Fruit fly (Drosophila melanogaster) whole organism, embryonic: Measurements from ENCODE around the gene CG10252.
A peak's percentile ranks its signal among the peaks of the same experiment; 100 is the strongest.

ENCODE experiments used
- Antp ChIP-seq: fragments of 200-800 bp; sonication (Bioruptor generic); optimal IDR thresholded peaks from 3 replicates; lab custom pipeline; 2016; ENCODE audit warnings: missing biosample characterization, missing genetic modification characterization
- B-H1 ChIP-seq: fragments of 200-800 bp; sonication (Bioruptor generic); IDR thresholded peaks from 3 replicates; pipeline ENCODE4 v1.3.6; 2022; ENCODE audit warnings: missing biosample characterization, missing genetic modification characterization
- Bdp1 ChIP-seq: fragments of 200-800 bp; sonication (Bioruptor generic); optimal IDR thresholded peaks from 3 replicates; lab custom pipeline; 2016; ENCODE audit warnings: missing biosample characterization, missing genetic modification characterization
- CG1024 ChIP-seq: fragments of 200-800 bp; sonication (Bioruptor generic); IDR thresholded peaks from 2 replicates; pipeline ENCODE4 v1.3.6; 2022; ENCODE audit warnings: missing biosample characterization, missing genetic modification characterization
- CG10431 ChIP-seq: fragments of 200-800 bp; sonication (Bioruptor generic); optimal IDR thresholded peaks from 3 replicates; lab custom pipeline; 2018; ENCODE audit warnings: missing biosample characterization, mild to moderate bottlenecking, missing genetic modification characterization
- CG10654 ChIP-seq: fragments of 200-800 bp; sonication (Bioruptor generic); optimal IDR thresholded peaks from 2 replicates; lab custom pipeline; 2016; ENCODE audit warnings: missing biosample characterization, missing genetic modification characterization
- CG11398 ChIP-seq: fragments of 200-800 bp; sonication (Bioruptor generic); optimal IDR thresholded peaks from 2 replicates; lab custom pipeline; 2016; ENCODE audit warnings: missing biosample characterization, missing genetic modification characterization
- CG12104 ChIP-seq: fragments of 200-800 bp; sonication (Bioruptor generic); optimal IDR thresholded peaks from 3 replicates; lab custom pipeline; 2016; ENCODE audit warnings: missing biosample characterization, missing genetic modification characterization
- CG12942 ChIP-seq: fragments of 200-800 bp; sonication (Bioruptor generic); optimal IDR thresholded peaks from 3 replicates; lab custom pipeline; 2016; ENCODE audit warnings: missing biosample characterization, missing genetic modification characterization
- CG13287 ChIP-seq: fragments of 200-800 bp; sonication (Bioruptor generic); IDR thresholded peaks from 2 replicates; pipeline ENCODE4 v1.3.6; 2022; ENCODE audit warnings: missing biosample characterization, missing genetic modification characterization; ENCODE audit not compliant: partially characterized antibody
- CG13775 ChIP-seq: fragments of 200-800 bp; sonication (Bioruptor generic); optimal IDR thresholded peaks from 3 replicates; lab custom pipeline; 2017; ENCODE audit warnings: missing biosample characterization, mild to moderate bottlenecking, missing genetic modification characterization
- CG14965 ChIP-seq: fragments of 200-800 bp; sonication (Bioruptor generic); optimal IDR thresholded peaks from 2 replicates; lab custom pipeline; 2016; ENCODE audit warnings: missing biosample characterization, missing genetic modification characterization, borderline replicate concordance
- CG15269 ChIP-seq: fragments of 200-800 bp; sonication (Bioruptor generic); optimal IDR thresholded peaks from 2 replicates; lab custom pipeline; 2018; ENCODE audit warnings: missing biosample characterization, mild to moderate bottlenecking, missing genetic modification characterization, moderate library complexity
- CG1529 ChIP-seq: fragments of 200-800 bp; sonication (Bioruptor generic); optimal IDR thresholded peaks from 3 replicates; lab custom pipeline; 2018; ENCODE audit warnings: missing biosample characterization, missing genetic modification characterization
- CG30020 ChIP-seq: fragments of 200-800 bp; optimal IDR thresholded peaks from 2 replicates; lab custom pipeline; 2019; ENCODE audit warnings: missing biosample characterization, mild to moderate bottlenecking, missing genetic modification characterization, moderate library complexity
- CG32532 ChIP-seq: fragments of 200-800 bp; sonication (Bioruptor generic); IDR thresholded peaks from 2 replicates; pipeline ENCODE4 v1.3.6; 2022; ENCODE audit warnings: missing biosample characterization, missing genetic modification characterization
- CG4360 ChIP-seq: fragments of 200-800 bp; sonication (Bioruptor generic); IDR thresholded peaks from 2 replicates; pipeline ENCODE4 v1.3.6; 2022; ENCODE audit warnings: missing biosample characterization, missing genetic modification characterization
- CG4424 ChIP-seq: fragments of 200-800 bp; sonication (Bioruptor generic); optimal IDR thresholded peaks from 3 replicates; lab custom pipeline; 2016; ENCODE audit warnings: missing biosample characterization, missing genetic modification characterization
- CG5245 ChIP-seq: fragments of 200-800 bp; sonication (Bioruptor generic); optimal IDR thresholded peaks from 3 replicates; lab custom pipeline; 2016; ENCODE audit warnings: missing biosample characterization, missing genetic modification characterization
- CG6654 ChIP-seq: fragments of 200-800 bp; sonication (Bioruptor generic); optimal IDR thresholded peaks from 2 replicates; lab custom pipeline; 2017; ENCODE audit warnings: missing biosample characterization, mild to moderate bottlenecking, missing genetic modification characterization
- CG7928 ChIP-seq: fragments of 200-800 bp; sonication (Bioruptor generic); optimal IDR thresholded peaks from 2 replicates; lab custom pipeline; 2017; ENCODE audit warnings: missing biosample characterization, mild to moderate bottlenecking, missing genetic modification characterization
- CG8359 ChIP-seq: fragments of 200-800 bp; sonication (Bioruptor generic); optimal IDR thresholded peaks from 2 replicates; lab custom pipeline; 2017; ENCODE audit warnings: missing biosample characterization, mild to moderate bottlenecking, missing genetic modification characterization, borderline replicate concordance
- CG9932 ChIP-seq: fragments of 200-800 bp; sonication (Bioruptor generic); IDR thresholded peaks from 2 replicates; pipeline ENCODE4 v1.3.6; 2022; ENCODE audit warnings: missing biosample characterization, missing genetic modification characterization
- Chrac-16 ChIP-seq: fragments of 200-800 bp; sonication (Bioruptor generic); optimal IDR thresholded peaks from 3 replicates; lab custom pipeline; 2016; ENCODE audit warnings: missing biosample characterization, missing genetic modification characterization
- Dp ChIP-seq: fragments of 200-800 bp; sonication (Bioruptor generic); optimal IDR thresholded peaks from 2 replicates; lab custom pipeline; 2018; ENCODE audit warnings: missing biosample characterization, mild to moderate bottlenecking, missing genetic modification characterization, moderate library complexity
- E2f2 ChIP-seq: fragments of 200-800 bp; sonication (Bioruptor generic); IDR thresholded peaks from 2 replicates; pipeline ENCODE4 v1.3.6; 2022; ENCODE audit warnings: missing biosample characterization, missing genetic modification characterization
- Elba2 ChIP-seq: fragments of 200-800 bp; sonication (Bioruptor generic); optimal IDR thresholded peaks from 3 replicates; lab custom pipeline; 2016; ENCODE audit warnings: missing biosample characterization, missing genetic modification characterization
- Fer3 ChIP-seq: fragments of 200-800 bp; sonication (Bioruptor generic); optimal IDR thresholded peaks from 2 replicates; lab custom pipeline; 2018; ENCODE audit warnings: missing biosample characterization, mild to moderate bottlenecking, missing genetic modification characterization, moderate library complexity
- Gsc ChIP-seq: fragments of 200-800 bp; sonication (Bioruptor generic); IDR thresholded peaks from 2 replicates; pipeline ENCODE4 v1.3.6; 2022; ENCODE audit warnings: missing biosample characterization, missing genetic modification characterization
- Hmx ChIP-seq: fragments of 200-800 bp; sonication (Bioruptor generic); optimal IDR thresholded peaks from 2 replicates; lab custom pipeline; 2016; ENCODE audit warnings: missing biosample characterization, missing genetic modification characterization
- Ptx1 ChIP-seq: fragments of 200-800 bp; sonication (Bioruptor generic); IDR thresholded peaks from 2 replicates; pipeline ENCODE4 v1.3.6; 2022; ENCODE audit warnings: missing biosample characterization, missing genetic modification characterization
- Ravus ChIP-seq: fragments of 200-800 bp; sonication (Bioruptor generic); IDR thresholded peaks from 2 replicates; pipeline ENCODE4 v1.3.6; 2022; ENCODE audit warnings: missing biosample characterization, missing genetic modification characterization
- Rfx ChIP-seq: fragments of 200-800 bp; sonication (Bioruptor generic); IDR thresholded peaks from 2 replicates; pipeline ENCODE4 v1.3.6; 2022; ENCODE audit warnings: missing biosample characterization, missing genetic modification characterization
- Xrp1 ChIP-seq: fragments of 200-800 bp; sonication (Bioruptor generic); IDR thresholded peaks from 2 replicates; pipeline ENCODE4 v1.3.6; 2022; ENCODE audit warnings: missing biosample characterization, missing genetic modification characterization
- ap ChIP-seq: fragments of 200-800 bp; sonication (Bioruptor generic); IDR thresholded peaks from 2 replicates; pipeline ENCODE4 v1.3.6; 2022; ENCODE audit warnings: missing biosample characterization, missing genetic modification characterization
- ase ChIP-seq: fragments of 200-800 bp; sonication (Bioruptor generic); IDR thresholded peaks from 3 replicates; pipeline ENCODE4 v1.3.6; 2022; ENCODE audit warnings: missing biosample characterization, missing genetic modification characterization
- dmrt99B ChIP-seq: fragments of 200-800 bp; sonication (Bioruptor generic); optimal IDR thresholded peaks from 2 replicates; lab custom pipeline; 2018; ENCODE audit warnings: missing biosample characterization, mild to moderate bottlenecking, missing genetic modification characterization, moderate library complexity
- ftz-f1 ChIP-seq: fragments of 200-800 bp; sonication (Bioruptor generic); optimal IDR thresholded peaks from 2 replicates; lab custom pipeline; 2016; ENCODE audit warnings: missing biosample characterization, missing genetic modification characterization
- gcm2 ChIP-seq: fragments of 200-800 bp; sonication (Bioruptor generic); optimal IDR thresholded peaks from 2 replicates; lab custom pipeline; 2016; ENCODE audit warnings: missing biosample characterization, missing genetic modification characterization
- insv ChIP-seq, 2 experiments: fragments of 200-800 bp; sonication (Bioruptor generic); optimal IDR thresholded peaks; 3 replicates each; lab custom pipeline; 2016 to 2018; ENCODE audit warnings: missing biosample characterization in 2 of 2, missing genetic modification characterization in 2 of 2
- lab ChIP-seq: fragments of 200-800 bp; sonication (Bioruptor generic); optimal IDR thresholded peaks from 3 replicates; lab custom pipeline; 2017; ENCODE audit warnings: missing biosample characterization, missing genetic modification characterization, mild to moderate bottlenecking, moderate library complexity, missing genetic modification reagents
- maf-S ChIP-seq: fragments of 200-800 bp; sonication (Bioruptor generic); optimal IDR thresholded peaks from 2 replicates; lab custom pipeline; 2016; ENCODE audit warnings: missing biosample characterization, missing genetic modification characterization
- odd ChIP-seq: fragments of 200-800 bp; sonication (Bioruptor generic); optimal IDR thresholded peaks from 2 replicates; lab custom pipeline; 2017; ENCODE audit warnings: missing biosample characterization, mild to moderate bottlenecking, missing genetic modification characterization
- otp ChIP-seq: fragments of 200-800 bp; sonication (Bioruptor generic); IDR thresholded peaks from 3 replicates; pipeline ENCODE4, ENCODE4 v1.3.6; 2022; ENCODE audit warnings: missing biosample characterization, missing genetic modification characterization
- p53 ChIP-seq: fragments of 200-800 bp; sonication (Bioruptor generic); optimal IDR thresholded peaks from 2 replicates; lab custom pipeline; 2016; ENCODE audit warnings: missing biosample characterization, missing genetic modification characterization
- pzg ChIP-seq: fragments of 200-800 bp; sonication (Bioruptor generic); optimal IDR thresholded peaks from 3 replicates; lab custom pipeline; 2018; ENCODE audit warnings: missing biosample characterization, mild to moderate bottlenecking, missing genetic modification characterization, moderate library complexity
- sqz ChIP-seq: fragments of 200-800 bp; sonication (Bioruptor generic); optimal IDR thresholded peaks from 3 replicates; lab custom pipeline; 2018; ENCODE audit warnings: missing biosample characterization, mild to moderate bottlenecking, missing genetic modification characterization
- sr ChIP-seq: fragments of 200-800 bp; sonication (Bioruptor generic); IDR thresholded peaks from 3 replicates; pipeline ENCODE4 v1.3.6; 2022; ENCODE audit warnings: missing biosample characterization, missing genetic modification characterization
- tio ChIP-seq: fragments of 200-800 bp; sonication (Bioruptor generic); optimal IDR thresholded peaks from 2 replicates; lab custom pipeline; 2017; ENCODE audit warnings: missing biosample characterization, missing genetic modification characterization, inconsistent platforms
- toy ChIP-seq: fragments of 200-800 bp; sonication (Bioruptor generic); IDR thresholded peaks from 2 replicates; pipeline ENCODE4 v1.3.6; 2022; ENCODE audit warnings: missing biosample characterization, missing genetic modification characterization
- wek ChIP-seq: fragments of 200-800 bp; sonication (Bioruptor generic); optimal IDR thresholded peaks from 3 replicates; lab custom pipeline; 2018; ENCODE audit warnings: missing biosample characterization, mild to moderate bottlenecking, missing genetic modification characterization, moderate library complexity

The CG10252 gene

dm6 chr3R:23652525-23653108, 43.4 kb downstream of the CG10252 start (continued):
- TF ChIP-seq tio (GFP tag; lab: Kevin White, UChicago) (peak; percentile 6), p53 (GFP tag; lab: Kevin White, UChicago) (peak; percentile 8), ap (0 out of 2 replicates have a peak, but pooled peaks have one; percentile 16), CG1529 (no peak), Bdp1 (GFP tag; lab: Kevin White, UChicago) (peak; percentile 54), CG10654 (GFP tag; lab: Kevin White, UChicago) (peak; percentile 41), Chrac-16 (GFP tag; lab: Kevin White, UChicago) (no peak), ase (no peak), CG14965 (GFP tag; lab: Kevin White, UChicago) (peak; percentile 26), CG30020 (tag; lab: Kevin White, UChicago) (no peak), Fer3 (tag; lab: Kevin White, UChicago) (peak; percentile 75), CG5245 (GFP tag; lab: Kevin White, UChicago) (no peak), sqz (GFP tag; lab: Kevin White, UChicago) (no peak), CG6654 (GFP tag; lab: Kevin White, UChicago) (no peak), Hmx (GFP tag; lab: Kevin White, UChicago) (no peak), CG10431 (GFP tag; lab: Kevin White, UChicago) (no peak), Ptx1 (GFP tag; lab: Robert Waterston, UW) (no peak), wek (GFP tag; lab: Kevin White, UChicago) (peak; percentile 38), lab (GFP tag; lab: Kevin White, UChicago) (peak; percentile 92), Antp (GFP tag; lab: Kevin White, UChicago) (peak; percentile 5), maf-S (GFP tag; lab: Kevin White, UChicago) (peak; percentile 63), gcm2 (GFP tag; lab: Kevin White, UChicago) (peak; percentile 27), CG15269 (tag; lab: Kevin White, UChicago) (peak; percentile 78), odd (GFP tag; lab: Kevin White, UChicago) (peak; percentile 66), E2f2 (GFP tag; lab: Robert Waterston, UW) (peak; percentile 39), Gsc (GFP tag; lab: Robert Waterston, UW) (no peak), toy (GFP tag; lab: Robert Waterston, UW) (no peak), CG8359 (GFP tag; lab: Kevin White, UChicago) (no peak), CG11398 (GFP tag; lab: Kevin White, UChicago) (peak; percentile 14), CG32532 (GFP tag; lab: Robert Waterston, UW) (peak; percentile 68; the same call in 1 of the 2 replicates), CG12104 (GFP tag; lab: Kevin White, UChicago) (no peak), CG13287 (GFP tag; lab: Robert Waterston, UW) (no peak), CG4424 (GFP tag; lab: Kevin White, UChicago) (peak; percentile 1), Elba2 (GFP tag; lab: Kevin White, UChicago) (no peak), B-H1 (GFP tag; lab: Robert Waterston, UW) (peak; percentile 20; the same call in 1 of the 3 replicates), Dp (GFP tag; lab: Kevin White, UChicago) (no peak), Rfx (GFP tag; lab: Robert Waterston, UW) (peak; percentile 82), CG7928 (GFP tag; lab: Kevin White, UChicago) (peak; percentile 68), CG4360 (GFP tag; lab: Robert Waterston, UW) (no peak), dmrt99B (tag; lab: Kevin White, UChicago) (peak; percentile 40), CG13775 (peak; percentile 48), CG12942 (GFP tag; lab: Kevin White, UChicago) (peak; percentile 51), CG9932 (GFP tag; lab: Robert Waterston, UW) (peak; percentile 63), pzg (peak; percentile 2), sr (GFP tag; lab: Robert Waterston, UW) (no peak), ftz-f1 (GFP tag; lab: Kevin White, UChicago) (no peak), insv (GFP tag; optimal IDR thresholded peaks at IDR 0.05; lab: Kevin White, UChicago) (no peak), Ravus (GFP tag; lab: Robert Waterston, UW) (no peak; the same call in 1 of the 2 replicates), otp (0 out of 3 replicates have a peak, but pooled peaks have one; percentile 49), CG1024 (no peak), Xrp1 (GFP tag; lab: Robert Waterston, UW) (0 out of 2 replicates have a peak, but pooled peaks have one; percentile 12)
